Worm (Caenorhabditis elegans) whole organism, young adult: ENCODE results near the gene srg-38.

Experiments used
- B0019.2 ChIP-seq: fragments of 200-800 bp; sonication (Bioruptor generic); conservative IDR thresholded peaks from 2 replicates; pipeline ENCODE4 v1.3.6; 2022; ENCODE audit warnings: missing genetic modification reagents, missing genetic modification characterization, missing compliant biosample characterization
- B0336.3 ChIP-seq: fragments of 200-800 bp; sonication (Bioruptor generic); IDR thresholded peaks from 2 replicates; pipeline ENCODE4 v1.3.6; 2022; ENCODE audit warnings: missing genetic modification characterization, missing compliant biosample characterization
- C06A6.2 ChIP-seq: fragments of 200-800 bp; sonication (Bioruptor generic); conservative IDR thresholded peaks from 2 replicates; pipeline ENCODE4 v1.3.6; 2022; ENCODE audit warnings: missing genetic modification characterization, missing compliant biosample characterization
- F33H1.4 ChIP-seq: fragments of 200-800 bp; sonication (Bioruptor generic); IDR thresholded peaks from 2 replicates; pipeline ENCODE4 v1.3.6; 2022; ENCODE audit warnings: missing genetic modification reagents, missing genetic modification characterization, missing compliant biosample characterization
- F39B2.1 ChIP-seq: fragments of 200-800 bp; sonication (Bioruptor generic); IDR thresholded peaks from 2 replicates; pipeline ENCODE4 v1.3.6; 2022; ENCODE audit warnings: missing genetic modification reagents, missing genetic modification characterization, missing compliant biosample characterization
- F49E8.2 ChIP-seq: sonication (generic microtip); optimal IDR thresholded peaks from 3 replicates; lab custom pipeline; 2017; ENCODE audit warnings: missing genetic modification characterization, mild to moderate bottlenecking, missing compliant biosample characterization, antibody characterized with exemption, moderate library complexity; ENCODE audit not compliant: insufficient read depth
- K12H6.12 ChIP-seq: fragments of 200-800 bp; sonication (Bioruptor generic); optimal IDR thresholded peaks from 2 replicates; lab custom pipeline; 2018; ENCODE audit warnings: mild to moderate bottlenecking, missing genetic modification characterization, missing compliant biosample characterization
- T07F8.4 ChIP-seq: sonication (generic microtip); optimal IDR thresholded peaks from 2 replicates; lab custom pipeline; 2016; ENCODE audit warnings: mild to moderate bottlenecking, missing genetic modification characterization, moderate library complexity, missing compliant biosample characterization
- Y56A3A.18 ChIP-seq: fragments of 200-800 bp; sonication (Bioruptor generic); IDR thresholded peaks from 2 replicates; pipeline ENCODE4 v1.3.6; 2022; ENCODE audit warnings: missing genetic modification reagents, missing genetic modification characterization, missing compliant biosample characterization
- Y67H2A.10 ChIP-seq: fragments of 200-800 bp; sonication (Bioruptor generic); conservative IDR thresholded peaks from 2 replicates; pipeline ENCODE4 v1.3.6; 2022; ENCODE audit warnings: missing genetic modification reagents, missing genetic modification characterization, missing compliant biosample characterization
- Y95B8A.8 ChIP-seq: fragments of 200-800 bp; sonication (Bioruptor generic); IDR thresholded peaks from 2 replicates; pipeline ENCODE4 v1.3.6; 2022; ENCODE audit warnings: missing genetic modification reagents, missing genetic modification characterization, missing compliant biosample characterization
- ZK185.1 ChIP-seq: sonication (generic microtip); optimal IDR thresholded peaks from 2 replicates; lab custom pipeline; 2016; ENCODE audit warnings: mild to moderate bottlenecking, missing genetic modification characterization, missing compliant biosample characterization; ENCODE audit not compliant: poor library complexity, severe bottlenecking
- ama-1 ChIP-seq, 3 experiments: fragments of 150-350 bp in 1 of 3; sonication (generic microtip) in 2 of 3; optimal IDR thresholded peaks; 2 replicates each; lab custom pipeline; 2014 to 2018; ENCODE audit warnings: missing biosample characterization in 2 of 3, missing genetic modification characterization in 2 of 3, missing genetic modification reagents in 2 of 3
- aptf-3 ChIP-seq: fragments of 200-800 bp; sonication (Bioruptor generic); IDR thresholded peaks from 2 replicates; pipeline ENCODE4 v1.3.6; 2022; ENCODE audit warnings: missing genetic modification characterization, missing compliant biosample characterization
- athp-1 ChIP-seq: sonication (generic microtip); optimal IDR thresholded peaks from 2 replicates; lab custom pipeline; 2017; ENCODE audit warnings: mild to moderate bottlenecking, missing genetic modification characterization, missing compliant biosample characterization
- attf-3 ChIP-seq: fragments of 200-800 bp; sonication (Bioruptor generic); conservative IDR thresholded peaks from 2 replicates; pipeline ENCODE4 v1.3.6; 2022; ENCODE audit warnings: missing genetic modification reagents, missing genetic modification characterization, missing compliant biosample characterization
- ceh-91 ChIP-seq: fragments of 200-800 bp; sonication (Bioruptor generic); IDR thresholded peaks from 2 replicates; pipeline ENCODE4 v1.3.6; 2022; ENCODE audit warnings: missing genetic modification reagents, missing genetic modification characterization, missing compliant biosample characterization
- dox-1 ChIP-seq: fragments of 200-800 bp; sonication (Bioruptor generic); IDR thresholded peaks from 2 replicates; pipeline ENCODE4 v1.3.6; 2022; ENCODE audit warnings: missing genetic modification reagents, missing genetic modification characterization, missing compliant biosample characterization
- dpff-1 ChIP-seq: sonication (generic microtip); optimal IDR thresholded peaks from 2 replicates; lab custom pipeline; 2017; ENCODE audit warnings: mild to moderate bottlenecking, missing genetic modification characterization, missing compliant biosample characterization
- dpl-1 ChIP-seq: fragments of 150-350 bp; optimal IDR thresholded peaks from 2 replicates; lab custom pipeline; 2014; ENCODE audit warnings: missing biosample characterization, missing genetic modification reagents, missing genetic modification characterization
- egl-44 ChIP-seq: fragments of 200-800 bp; sonication (Bioruptor generic); IDR thresholded peaks from 2 replicates; pipeline ENCODE4 v1.3.6; 2022; ENCODE audit warnings: missing genetic modification reagents, missing genetic modification characterization, missing compliant biosample characterization
- egrh-3 ChIP-seq: fragments of 200-800 bp; sonication (Bioruptor generic); IDR thresholded peaks from 2 replicates; pipeline ENCODE4 v1.3.6; 2022; ENCODE audit warnings: missing genetic modification reagents, missing genetic modification characterization, missing compliant biosample characterization
- gei-17 ChIP-seq: fragments of 200-800 bp; sonication (Bioruptor generic); optimal IDR thresholded peaks from 2 replicates; lab custom pipeline; 2018; ENCODE audit warnings: mild to moderate bottlenecking, missing genetic modification characterization, missing compliant biosample characterization
- hlh-26 ChIP-seq: fragments of 200-800 bp; sonication (Bioruptor generic); conservative IDR thresholded peaks from 2 replicates; pipeline ENCODE4 v1.3.6; 2022; ENCODE audit warnings: missing genetic modification reagents, missing genetic modification characterization, missing compliant biosample characterization
- hmg-1.2 ChIP-seq: fragments of 200-800 bp; sonication (Bioruptor generic); IDR thresholded peaks from 2 replicates; pipeline ENCODE4 v1.3.6; 2022; ENCODE audit warnings: missing genetic modification reagents, missing genetic modification characterization, missing compliant biosample characterization
- hrde-1 ChIP-seq: sonication (generic microtip); optimal IDR thresholded peaks from 2 replicates; lab custom pipeline; 2016; ENCODE audit warnings: missing genetic modification characterization, mild to moderate bottlenecking, missing compliant biosample characterization, moderate library complexity, missing genotype, missing genetic modification reagents, borderline replicate concordance
- lag-1 ChIP-seq: fragments of 200-800 bp; sonication (Bioruptor generic); IDR thresholded peaks from 2 replicates; pipeline ENCODE4 v1.3.6; 2022; ENCODE audit warnings: missing genetic modification reagents, missing genetic modification characterization, missing compliant biosample characterization
- let-607 ChIP-seq, 2 experiments: fragments of 200-800 bp in 1 of 2; sonication (Bioruptor generic) in 1 of 2; sonication (generic microtip) in 1 of 2; optimal IDR thresholded peaks; 2 replicates each; lab custom pipeline; 2016 to 2018; ENCODE audit warnings: mild to moderate bottlenecking in 2 of 2, missing compliant biosample characterization in 2 of 2, missing genetic modification characterization in 2 of 2, moderate library complexity in 2 of 2, missing genotype in 1 of 2
- lin-40 ChIP-seq: sonication (generic microtip); optimal IDR thresholded peaks from 2 replicates; lab custom pipeline; 2016; ENCODE audit warnings: missing genetic modification characterization, mild to moderate bottlenecking, missing compliant biosample characterization, missing genotype, missing genetic modification reagents
- lsl-1 ChIP-seq: fragments of 200-800 bp; sonication (Bioruptor generic); optimal IDR thresholded peaks from 2 replicates; lab custom pipeline; 2018; ENCODE audit warnings: mild to moderate bottlenecking, missing genetic modification characterization, moderate library complexity, missing compliant biosample characterization
- madf-6 ChIP-seq: fragments of 200-800 bp; sonication (Bioruptor generic); IDR thresholded peaks from 2 replicates; pipeline ENCODE4 v1.3.6; 2022; ENCODE audit warnings: missing genetic modification reagents, missing genetic modification characterization, missing compliant biosample characterization
- madf-8 ChIP-seq: fragments of 200-800 bp; sonication (Bioruptor generic); conservative IDR thresholded peaks from 2 replicates; pipeline ENCODE4 v1.3.6; 2022; ENCODE audit warnings: missing genetic modification reagents, missing genetic modification characterization, missing compliant biosample characterization
- mes-4 ChIP-seq: sonication (generic microtip); optimal IDR thresholded peaks from 2 replicates; lab custom pipeline; 2016; ENCODE audit warnings: missing genotype, missing genetic modification characterization, missing compliant biosample characterization
- nfyb-1 ChIP-seq: fragments of 200-800 bp; sonication (Bioruptor generic); IDR thresholded peaks from 2 replicates; pipeline ENCODE4 v1.3.6; 2022; ENCODE audit warnings: missing genetic modification reagents, missing genetic modification characterization, missing compliant biosample characterization
- nhr-179 ChIP-seq: sonication (generic microtip); optimal IDR thresholded peaks from 2 replicates; lab custom pipeline; 2016; ENCODE audit warnings: mild to moderate bottlenecking, missing genetic modification characterization, missing compliant biosample characterization
- nhr-27 ChIP-seq: fragments of 200-800 bp; sonication (Bioruptor generic); optimal IDR thresholded peaks from 2 replicates; lab custom pipeline; 2018; ENCODE audit warnings: mild to moderate bottlenecking, missing genetic modification characterization, moderate library complexity, missing compliant biosample characterization
- nhr-80 ChIP-seq: sonication (generic microtip); optimal IDR thresholded peaks from 2 replicates; lab custom pipeline; 2016; ENCODE audit warnings: missing genetic modification characterization, missing compliant biosample characterization
- pbrm-1 ChIP-seq: fragments of 200-800 bp; sonication (Bioruptor generic); IDR thresholded peaks from 2 replicates; pipeline ENCODE4 v1.3.6; 2022; ENCODE audit warnings: missing genetic modification reagents, missing genetic modification characterization, missing compliant biosample characterization
- rcor-1 ChIP-seq: fragments of 200-800 bp; sonication (Bioruptor generic); IDR thresholded peaks from 2 replicates; pipeline ENCODE4 v1.3.6; 2022; ENCODE audit warnings: missing genetic modification reagents, missing genetic modification characterization, missing compliant biosample characterization
- repo-1 ChIP-seq: sonication (generic microtip); optimal IDR thresholded peaks from 2 replicates; lab custom pipeline; 2017; ENCODE audit warnings: mild to moderate bottlenecking, missing genetic modification characterization, missing compliant biosample characterization
- snpc-3.4 ChIP-seq: sonication (generic microtip); optimal IDR thresholded peaks from 2 replicates; lab custom pipeline; 2017; ENCODE audit warnings: missing genetic modification characterization, mild to moderate bottlenecking, missing compliant biosample characterization, antibody characterized with exemption, moderate library complexity, missing genotype, missing genetic modification reagents
- snpc-4 ChIP-seq, 5 experiments: fragments of 150-350 bp in 1 of 5; sonication (generic microtip) in 4 of 5; optimal IDR thresholded peaks; 2 replicates each; lab custom pipeline; 2014 to 2018; ENCODE audit warnings: missing genetic modification characterization in 5 of 5, missing biosample characterization in 3 of 5, antibody characterized with exemption in 2 of 5, mild to moderate bottlenecking in 2 of 5, missing compliant biosample characterization in 2 of 5, missing genotype in 2 of 5, moderate library complexity in 2 of 5, missing genetic modification reagents in 1 of 5
- tlf-1 ChIP-seq: fragments of 200-800 bp; sonication (Bioruptor generic); optimal IDR thresholded peaks from 2 replicates; lab custom pipeline; 2018; ENCODE audit warnings: mild to moderate bottlenecking, missing genetic modification characterization, missing compliant biosample characterization
- unc-130 ChIP-seq: sonication (generic microtip); optimal IDR thresholded peaks from 2 replicates; lab custom pipeline; 2016; ENCODE audit warnings: missing genetic modification reagents, missing genetic modification characterization, missing compliant biosample characterization
- unc-62 ChIP-seq: fragments of 150-350 bp; optimal IDR thresholded peaks from 2 replicates; lab custom pipeline; 2014; ENCODE audit warnings: missing biosample characterization, missing genetic modification reagents, missing genetic modification characterization
- zim-3 ChIP-seq: sonication (generic microtip); optimal IDR thresholded peaks from 2 replicates; lab custom pipeline; 2017; ENCODE audit warnings: mild to moderate bottlenecking, missing genetic modification characterization, moderate library complexity, missing compliant biosample characterization

Gene srg-38

ce11 chrV:11123817-11124337 lies 31.6 kb downstream of the srg-38 start, which contains the start of the genes atp-5 and lmtr-3 (continued):
- TF ChIP-seq F49E8.2 (peak; percentile 0), K12H6.12 (no peak), dpff-1 (no peak), snpc-4 (GFP tag; optimal IDR thresholded peaks at IDR 0.05; lab: Kevin White, UChicago) (peak; percentile 29), snpc-4 (tag; optimal IDR thresholded peaks at IDR 0.05; lab: Kevin White, UChicago) (peak; percentile 7 to 62 (median 49)), zim-3 (peak; percentile 28), lag-1 (GFP tag; lab: Robert Waterston, UW) (no peak), ZK185.1 (tag; lab: Kevin White, UChicago) (peak; percentile 95), ama-1 (optimal IDR thresholded peaks at IDR 0.05; lab: Kevin White, UChicago) (no peak), ama-1 (GFP tag; optimal IDR thresholded peaks at IDR 0.05; lab: Kevin White, UChicago) (no peak), egl-44 (GFP tag; lab: Robert Waterston, UW) (no peak), ceh-91 (GFP tag; lab: Robert Waterston, UW) (peak; percentile 56), madf-8 (GFP tag; lab: Robert Waterston, UW) (peak; percentile 20; the same call in 1 of the 2 replicates), unc-130 (peak; percentile 92), mes-4 (tag; lab: Kevin White, UChicago) (no peak), dpl-1 (GFP tag; lab: Kevin White, UChicago) (no peak), athp-1 (tag; lab: Kevin White, UChicago) (peak; percentile 47), nhr-80 (tag; lab: Kevin White, UChicago) (peak; percentile 81), C06A6.2 (GFP tag; lab: Robert Waterston, UW) (0 out of 2 replicates have a peak, but pooled peaks have one; percentile 22), pbrm-1 (peak; percentile 65; the same call in 1 of the 2 replicates), gei-17 (GFP tag; lab: Kevin White, UChicago) (no peak), B0336.3 (GFP tag; lab: Robert Waterston, UW) (no peak), F39B2.1 (GFP tag; lab: Robert Waterston, UW) (no peak), madf-6 (GFP tag; lab: Robert Waterston, UW) (peak; percentile 58; the same call in 1 of the 2 replicates), let-607 (tag; optimal IDR thresholded peaks at IDR 0.05; lab: Kevin White, UChicago) (no peak), rcor-1 (peak; percentile 56), dox-1 (peak; percentile 93), attf-3 (GFP tag; lab: Robert Waterston, UW) (peak; percentile 63; the same call in 1 of the 2 replicates), F33H1.4 (GFP tag; lab: Robert Waterston, UW) (peak; percentile 31; the same call in 1 of the 2 replicates), aptf-3 (GFP tag; lab: Robert Waterston, UW) (no peak), Y67H2A.10 (peak; percentile 76), nhr-179 (tag; lab: Kevin White, UChicago) (no peak), nhr-27 (tag; lab: Kevin White, UChicago) (no peak), hlh-26 (no peak), T07F8.4 (tag; lab: Kevin White, UChicago) (no peak), lsl-1 (peak; percentile 51)

- TF ChIP-seq hmg-1.2 (GFP tag; lab: Robert Waterston, UW) (peak; percentile 40), F39B2.1 (GFP tag; lab: Robert Waterston, UW) (no peak), unc-62 (GFP tag; lab: Kevin White, UChicago) (no peak), ZK185.1 (tag; lab: Kevin White, UChicago) (peak; percentile 5), snpc-4 (GFP tag; optimal IDR thresholded peaks at IDR 0.05; lab: Kevin White, UChicago) (no peak), snpc-4 (tag; optimal IDR thresholded peaks at IDR 0.05; lab: Kevin White, UChicago) (peak in 2 of 4 experiments; percentile 49 to 63), lin-40 (tag; lab: Kevin White, UChicago) (peak; percentile 53), Y95B8A.8 (GFP tag; lab: Robert Waterston, UW) (0 out of 2 replicates have a peak, but pooled peaks have one; percentile 24), B0019.2 (GFP tag; lab: Robert Waterston, UW) (no peak), snpc-3.4 (tag; lab: Kevin White, UChicago) (peak; percentile 33), tlf-1 (GFP tag; lab: Kevin White, UChicago) (peak; percentile 10), nfyb-1 (GFP tag; lab: Robert Waterston, UW) (peak; percentile 75), Y56A3A.18 (GFP tag; lab: Robert Waterston, UW) (0 out of 2 replicates have a peak, but pooled peaks have one; percentile 52), egrh-3 (GFP tag; lab: Robert Waterston, UW) (no peak), gei-17 (GFP tag; lab: Kevin White, UChicago) (no peak), repo-1 (tag; lab: Kevin White, UChicago) (peak; percentile 77), hrde-1 (tag; lab: Kevin White, UChicago) (peak; percentile 57)
Observed at ce11 chrV:11122466-11122865, 33.0 kb downstream of the srg-38 start, which contains the start of gene mboa-2. mboa-2 (minus strand) TSS chrV:11122493.
